Fruit fly (Drosophila melanogaster): ENCODE data around the gene CG9630.

DNA sequence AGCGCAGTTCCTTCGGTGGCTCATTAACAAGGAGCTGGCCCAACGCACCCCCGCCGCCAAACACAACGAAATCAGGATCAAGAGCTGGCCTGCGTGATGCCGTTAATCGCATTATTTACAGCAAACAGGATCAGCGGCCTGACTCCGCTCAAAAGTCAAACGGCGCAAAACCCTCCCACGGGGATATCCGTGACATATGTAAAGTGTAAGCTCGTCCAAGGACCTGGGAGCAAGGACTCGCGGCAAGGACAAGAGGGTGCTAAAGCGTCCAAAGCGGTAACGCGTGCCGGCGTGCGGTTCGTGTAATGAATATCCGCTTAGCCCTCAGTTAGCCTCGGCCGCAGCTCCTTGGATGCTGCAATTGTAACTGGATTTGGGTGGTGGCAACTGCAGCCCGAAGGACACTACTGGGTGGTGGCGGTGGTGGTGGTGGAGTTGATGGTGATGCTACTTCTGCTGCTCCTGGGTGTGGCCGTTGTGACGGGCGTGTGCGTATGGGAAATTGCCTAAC, 44.2 kb downstream of the CG9630 start:
- TF ChIP-seq psq (optimal IDR thresholded peaks at IDR 0.05) (no peak), Dll (optimal IDR thresholded peaks at IDR 0.05) (no peak), pan (optimal IDR thresholded peaks at IDR 0.05) (no peak)

All from whole organism.